Fruit fly (Drosophila melanogaster): ENCODE measurements around the gene CG43673.

CG43673 gene

DNA sequence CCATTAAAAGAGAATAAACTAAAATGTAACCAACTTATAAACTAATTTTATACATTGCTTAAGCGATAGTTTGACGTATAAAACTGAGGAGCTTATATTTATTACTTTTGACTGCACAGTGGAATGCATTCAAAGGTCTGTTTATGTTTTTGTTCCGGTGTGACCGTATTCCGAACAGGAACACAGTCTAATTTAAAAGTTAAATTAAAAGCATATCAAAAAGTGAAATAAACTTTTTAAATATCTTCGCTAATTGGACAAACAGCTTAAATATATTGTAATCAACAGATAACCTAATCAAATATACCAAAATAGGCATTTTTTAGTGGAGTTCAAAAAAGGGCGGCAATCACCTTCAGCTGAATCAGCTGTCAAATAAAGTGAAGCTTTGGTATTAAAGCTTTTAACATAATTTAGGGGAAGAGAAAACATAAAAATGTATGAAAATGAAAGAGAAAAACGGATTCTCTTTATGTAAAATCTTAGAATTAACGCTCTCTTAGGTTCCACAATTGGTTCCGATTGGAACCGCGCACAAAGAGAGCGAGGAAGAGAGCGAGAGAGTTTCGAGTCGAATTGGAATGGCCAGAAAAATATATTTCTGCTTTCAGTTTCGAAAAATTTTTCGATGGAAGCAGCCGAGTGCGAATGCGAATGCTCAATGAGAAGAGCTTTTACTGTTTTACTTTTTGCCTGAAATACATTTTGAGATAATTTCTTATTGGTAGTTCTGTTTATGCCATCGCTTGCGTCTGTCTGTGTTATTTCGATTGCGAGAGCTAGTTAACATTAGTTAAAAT is 25.0 kb downstream of the CG43673 start, which contains the start of the genes PGRP-LE and sd (continued):
- TF ChIP-seq dm (GFP tag; optimal IDR thresholded peaks at IDR 0.05) (no peak), CG3726 (GFP tag; IDR thresholded peaks at IDR 0.05) (no peak), chm (GFP tag; IDR thresholded peaks at IDR 0.05) (no peak), sens (GFP tag) (peak; percentile 78), wek (GFP tag; optimal IDR thresholded peaks at IDR 0.05) (no peak), Nf-YA (GFP tag; IDR thresholded peaks at IDR 0.05) (no peak), tio (GFP tag; optimal IDR thresholded peaks at IDR 0.05) (no peak), Nf-YB (GFP tag; optimal IDR thresholded peaks at IDR 0.05) (no peak), CG6854 (GFP tag; optimal IDR thresholded peaks at IDR 0.05) (no peak), CG13775 (GFP tag; optimal IDR thresholded peaks at IDR 0.05) (no peak), al (GFP tag; IDR thresholded peaks at IDR 0.05) (no peak), E2f2 (GFP tag; IDR thresholded peaks at IDR 0.05) (peak; percentile 81)

DNA sequence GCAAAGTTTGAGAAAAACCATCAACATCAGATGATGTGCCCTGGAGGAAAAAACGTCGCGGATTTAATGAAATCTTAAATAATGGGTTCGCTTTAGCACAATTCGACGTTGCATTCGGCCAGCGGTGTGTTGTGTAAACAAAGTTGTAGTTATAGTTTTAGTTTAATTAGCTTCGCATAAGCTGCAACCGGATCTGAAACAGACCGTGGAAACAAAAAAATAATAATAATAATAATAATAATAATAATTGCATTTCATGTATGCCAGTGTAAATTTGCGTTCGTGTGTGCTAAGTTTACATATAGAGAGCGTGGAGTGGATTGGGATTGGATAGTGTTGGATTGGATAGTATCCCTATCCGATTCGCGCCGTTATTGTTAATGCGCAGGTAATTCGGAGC is 25.8 kb downstream of the CG43673 start:
- TF ChIP-seq CG32767 (GFP tag; IDR thresholded peaks at IDR 0.05) (no peak), Drgx (GFP tag; IDR thresholded peaks at IDR 0.05) (0 out of 2 replicates have a peak, but pooled peaks have one; percentile 20), CG2678 (tag; optimal IDR thresholded peaks at IDR 0.05) (peak; percentile 10), zen2 (GFP tag; IDR thresholded peaks at IDR 0.05; ENCODE audit: partially characterized antibody) (no peak), CG11504 (tag; optimal IDR thresholded peaks at IDR 0.05) (peak; percentile 8), cg (GFP tag; optimal IDR thresholded peaks at IDR 0.05) (no peak), CG6765 (GFP tag; optimal IDR thresholded peaks at IDR 0.05) (peak; percentile 9), HLH4C (GFP tag; IDR thresholded peaks at IDR 0.05; ENCODE audit: partially characterized antibody) (no peak), row (GFP tag; IDR thresholded peaks at IDR 0.05) (0 out of 3 replicates have a peak, but pooled peaks have one; percentile 8), CG6854 (GFP tag; optimal IDR thresholded peaks at IDR 0.05) (no peak), CG10267 (tag; optimal IDR thresholded peaks at IDR 0.05) (no peak), Hr78 (GFP tag; optimal IDR thresholded peaks at IDR 0.05) (no peak), al (GFP tag; IDR thresholded peaks at IDR 0.05) (no peak), trem (tag; optimal IDR thresholded peaks at IDR 0.05) (no peak)

DNA sequence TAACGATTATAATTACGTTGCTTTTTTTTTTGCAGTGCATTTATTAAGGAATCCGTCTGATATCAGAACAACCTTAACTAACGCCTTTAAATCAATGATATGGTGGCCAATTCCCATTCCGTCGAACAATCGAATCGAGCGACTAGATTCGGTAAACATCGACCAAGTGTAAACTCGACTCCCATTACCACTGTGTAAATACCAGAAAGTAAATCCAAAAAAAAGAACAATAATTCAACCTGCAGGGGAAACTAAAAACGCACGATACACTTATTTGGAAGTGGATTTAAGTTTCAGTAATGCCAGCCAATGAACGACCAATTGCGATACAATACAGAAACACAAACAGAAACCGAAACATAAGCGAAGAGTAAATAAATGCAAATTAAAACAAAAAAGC is 26.6 kb downstream of the CG43673 start:
- TF ChIP-seq Max (GFP tag; optimal IDR thresholded peaks at IDR 0.05) (no peak), CG1233 (GFP tag; optimal IDR thresholded peaks at IDR 0.05) (peak; percentile 24), CG15514 (GFP tag; optimal IDR thresholded peaks at IDR 0.05) (peak; percentile 3), ssp (GFP tag; IDR thresholded peaks at IDR 0.05) (no peak), amos (GFP tag; IDR thresholded peaks at IDR 0.05; ENCODE audit: partially characterized antibody) (no peak), Med (GFP tag) (peak; percentile 69), cad (GFP tag; optimal IDR thresholded peaks at IDR 0.05) (no peak), CG6854 (GFP tag; optimal IDR thresholded peaks at IDR 0.05) (peak; percentile 11), Hmr (GFP tag; optimal IDR thresholded peaks at IDR 0.05) (peak; percentile 49), H2.0 (GFP tag; IDR thresholded peaks at IDR 0.05) (no peak), CG8290 (GFP tag; optimal IDR thresholded peaks at IDR 0.05) (no peak), CG8290 (tag; optimal IDR thresholded peaks at IDR 0.05) (peak in 1 of 2 experiments; percentile 45), Rfx (GFP tag; IDR thresholded peaks at IDR 0.05) (peak; percentile 40; the same call in 1 of the 2 replicates), CG3847 (GFP tag; IDR thresholded peaks at IDR 0.05) (no peak), CG12236 (GFP tag; optimal IDR thresholded peaks at IDR 0.05) (no peak), sob (GFP tag; IDR thresholded peaks at IDR 0.05) (peak; percentile 25; the same call in 1 of the 2 replicates), Lhr (GFP tag; optimal IDR thresholded peaks at IDR 0.05) (no peak), Fer1 (GFP tag; optimal IDR thresholded peaks at IDR 0.05) (peak; percentile 21), PHDP (tag; optimal IDR thresholded peaks at IDR 0.05) (peak; percentile 11), CG2678 (tag; optimal IDR thresholded peaks at IDR 0.05) (peak; percentile 21), sens (GFP tag) (peak; percentile 61), CG17359 (tag; optimal IDR thresholded peaks at IDR 0.05) (no peak), NFAT (GFP tag; IDR thresholded peaks at IDR 0.05) (no peak), CG9437 (GFP tag; optimal IDR thresholded peaks at IDR 0.05) (no peak), lab (GFP tag; optimal IDR thresholded peaks at IDR 0.05) (peak; percentile 22), caup (GFP tag; optimal IDR thresholded peaks at IDR 0.05; ENCODE audit: severe bottlenecking) (peak; percentile 34)
